Fruit fly (Drosophila melanogaster) whole organism, embryonic: ENCODE measurements around the gene CG15740.

Experiments used
- ATbp ChIP-seq: fragments of 200-800 bp; sonication (Bioruptor generic); optimal IDR thresholded peaks from 2 replicates; lab custom pipeline; 2017; ENCODE audit warnings: missing biosample characterization, mild to moderate bottlenecking, missing genetic modification characterization, missing genetic modification reagents
- Ada2b ChIP-seq: fragments of 200-800 bp; sonication (Bioruptor generic); IDR thresholded peaks from 2 replicates; pipeline ENCODE4 v1.3.6; 2022; ENCODE audit warnings: missing biosample characterization, missing genetic modification characterization
- B-H2 ChIP-seq: fragments of 200-800 bp; sonication (Bioruptor generic); optimal IDR thresholded peaks from 2 replicates; lab custom pipeline; 2018; ENCODE audit warnings: missing biosample characterization, mild to moderate bottlenecking, missing genetic modification characterization
- Blimp-1 ChIP-seq: fragments of 200-800 bp; sonication (Bioruptor generic); optimal IDR thresholded peaks from 3 replicates; lab custom pipeline; 2018; ENCODE audit warnings: missing biosample characterization, missing genetic modification characterization, mild to moderate bottlenecking, moderate library complexity, missing genetic modification reagents
- CG12236 ChIP-seq: fragments of 200-800 bp; sonication (Bioruptor generic); optimal IDR thresholded peaks from 2 replicates; lab custom pipeline; 2016; ENCODE audit warnings: missing biosample characterization, missing genetic modification characterization
- CG13894 ChIP-seq: fragments of 200-800 bp; sonication (Bioruptor generic); optimal IDR thresholded peaks from 3 replicates; lab custom pipeline; 2018; ENCODE audit warnings: missing biosample characterization, mild to moderate bottlenecking, missing genetic modification characterization, moderate library complexity
- CG15514 ChIP-seq: fragments of 200-800 bp; sonication (Bioruptor generic); optimal IDR thresholded peaks from 3 replicates; lab custom pipeline; 2017; ENCODE audit warnings: missing biosample characterization, missing genetic modification characterization, mild to moderate bottlenecking, moderate library complexity, missing genetic modification reagents
- CG1603 ChIP-seq: fragments of 200-800 bp; sonication (Bioruptor generic); optimal IDR thresholded peaks from 2 replicates; lab custom pipeline; 2019; ENCODE audit warnings: missing biosample characterization, mild to moderate bottlenecking, missing genetic modification characterization, moderate library complexity
- CG18599 ChIP-seq: fragments of 200-800 bp; sonication (Bioruptor generic); optimal IDR thresholded peaks from 3 replicates; lab custom pipeline; 2017; ENCODE audit warnings: missing biosample characterization, missing genetic modification characterization, mild to moderate bottlenecking, moderate library complexity, missing genetic modification reagents
- CG31388 ChIP-seq: fragments of 200-800 bp; sonication (Bioruptor generic); optimal IDR thresholded peaks from 2 replicates; lab custom pipeline; 2016; ENCODE audit warnings: missing biosample characterization, missing genetic modification characterization
- CG5953 ChIP-seq: fragments of 200-800 bp; sonication (Bioruptor generic); IDR thresholded peaks from 2 replicates; pipeline ENCODE4 v1.3.6; 2022; ENCODE audit warnings: missing biosample characterization, missing genetic modification characterization
- CG7786 ChIP-seq: fragments of 200-800 bp; sonication (Bioruptor generic); optimal IDR thresholded peaks from 2 replicates; lab custom pipeline; 2016; ENCODE audit warnings: missing biosample characterization, missing genetic modification characterization
- CoRest ChIP-seq: fragments of 200-800 bp; sonication (Bioruptor generic); optimal IDR thresholded peaks from 3 replicates; lab custom pipeline; 2018; ENCODE audit warnings: missing biosample characterization, mild to moderate bottlenecking, missing genetic modification characterization, moderate library complexity
- D ChIP-seq, 2 experiments: fragments of 200-800 bp in 1 of 2; fragments of >200 bp in 1 of 2; sonication (Bioruptor generic) in 1 of 2; optimal IDR thresholded peaks; 2 replicates in 1 of 2; 3 replicates in 1 of 2; lab custom pipeline; 2017; ENCODE audit warnings: mild to moderate bottlenecking in 1 of 2, missing biosample characterization in 1 of 2, missing genetic modification characterization in 1 of 2, missing genetic modification reagents in 1 of 2
- Dll ChIP-seq: fragments of 200-800 bp; sonication (Bioruptor generic); IDR thresholded peaks from 4 replicates; pipeline ENCODE4 v1.3.6; 2022; ENCODE audit warnings: missing biosample characterization, missing genetic modification characterization; ENCODE audit not compliant: partially characterized antibody
- Dp ChIP-seq: fragments of 200-800 bp; sonication (Bioruptor generic); optimal IDR thresholded peaks from 2 replicates; lab custom pipeline; 2018; ENCODE audit warnings: missing biosample characterization, mild to moderate bottlenecking, missing genetic modification characterization, moderate library complexity
- Hey ChIP-seq: fragments of 200-800 bp; sonication (Bioruptor generic); optimal IDR thresholded peaks from 3 replicates; lab custom pipeline; 2018; ENCODE audit warnings: missing biosample characterization, mild to moderate bottlenecking, missing genetic modification characterization
- Hmr ChIP-seq: fragments of 200-800 bp; sonication (Bioruptor generic); optimal IDR thresholded peaks from 3 replicates; lab custom pipeline; 2017; ENCODE audit warnings: mild to moderate bottlenecking, missing biosample characterization, missing genetic modification reagents, missing genetic modification characterization
- Lhr ChIP-seq: fragments of 200-800 bp; sonication (Bioruptor generic); optimal IDR thresholded peaks from 3 replicates; lab custom pipeline; 2017; ENCODE audit warnings: mild to moderate bottlenecking, missing biosample characterization, missing genetic modification reagents, missing genetic modification characterization
- Max ChIP-seq: fragments of 200-800 bp; sonication (Bioruptor generic); optimal IDR thresholded peaks from 2 replicates; lab custom pipeline; 2016; ENCODE audit warnings: missing biosample characterization, mild to moderate bottlenecking, missing genetic modification characterization
- Med ChIP-seq: fragments of 200-800 bp; sonication (Bioruptor generic); peaks from one replicate; lab custom pipeline; 2016; ENCODE audit warnings: missing biosample characterization, missing genetic modification characterization, mild to moderate bottlenecking, inconsistent platforms, moderate library complexity
- NfI ChIP-seq: fragments of 200-800 bp; sonication (Bioruptor generic); optimal IDR thresholded peaks from 3 replicates; lab custom pipeline; 2018; ENCODE audit warnings: missing biosample characterization, mild to moderate bottlenecking, missing genetic modification characterization, moderate library complexity
- Oaz ChIP-seq: fragments of 200-800 bp; sonication (Bioruptor generic); IDR thresholded peaks from 2 replicates; pipeline ENCODE4 v1.3.6; 2022; ENCODE audit warnings: missing biosample characterization, missing genetic modification characterization
- Rfx ChIP-seq: fragments of 200-800 bp; sonication (Bioruptor generic); IDR thresholded peaks from 2 replicates; pipeline ENCODE4 v1.3.6; 2022; ENCODE audit warnings: missing biosample characterization, missing genetic modification characterization
- Xrp1 ChIP-seq: fragments of 200-800 bp; sonication (Bioruptor generic); IDR thresholded peaks from 2 replicates; pipeline ENCODE4 v1.3.6; 2022; ENCODE audit warnings: missing biosample characterization, missing genetic modification characterization
- bsh ChIP-seq, 2 experiments: fragments of 200-800 bp; sonication (Bioruptor generic); optimal IDR thresholded peaks; 2 replicates each; lab custom pipeline; 2017 to 2018; ENCODE audit warnings: mild to moderate bottlenecking in 2 of 2, missing biosample characterization in 2 of 2, missing genetic modification characterization in 2 of 2, moderate library complexity in 1 of 2
- caup ChIP-seq: fragments of 200-800 bp; sonication (Bioruptor generic); optimal IDR thresholded peaks from 3 replicates; lab custom pipeline; 2017; ENCODE audit warnings: missing biosample characterization, mild to moderate bottlenecking, missing genetic modification characterization, moderate library complexity; ENCODE audit not compliant: severe bottlenecking
- chm ChIP-seq: fragments of 200-800 bp; sonication (Bioruptor generic); IDR thresholded peaks from 2 replicates; pipeline ENCODE4 v1.3.6; 2022; ENCODE audit warnings: missing biosample characterization, missing genetic modification characterization
- corto ChIP-seq: fragments of 200-800 bp; sonication (Bioruptor generic); optimal IDR thresholded peaks from 2 replicates; lab custom pipeline; 2016; ENCODE audit warnings: missing biosample characterization, mild to moderate bottlenecking, missing genetic modification characterization, moderate library complexity
- eyg ChIP-seq: fragments of 200-800 bp; sonication (Bioruptor generic); optimal IDR thresholded peaks from 3 replicates; lab custom pipeline; 2016; ENCODE audit warnings: missing biosample characterization, missing genetic modification characterization
- gfzf ChIP-seq: fragments of 200-800 bp; sonication (Bioruptor generic); optimal IDR thresholded peaks from 2 replicates; lab custom pipeline; 2016; ENCODE audit warnings: missing biosample characterization, mild to moderate bottlenecking, missing genetic modification characterization, moderate library complexity
- knrl ChIP-seq: fragments of 200-800 bp; sonication (Bioruptor generic); IDR thresholded peaks from 3 replicates; pipeline ENCODE4 v1.3.6; 2022; ENCODE audit warnings: missing biosample characterization, missing genetic modification characterization; ENCODE audit not compliant: partially characterized antibody
- lilli ChIP-seq: fragments of 200-800 bp; sonication (Bioruptor generic); optimal IDR thresholded peaks from 3 replicates; lab custom pipeline; 2016; ENCODE audit warnings: missing biosample characterization, missing genetic modification characterization
- mirr ChIP-seq: fragments of 200-800 bp; sonication (Bioruptor generic); optimal IDR thresholded peaks from 3 replicates; lab custom pipeline; 2018; ENCODE audit warnings: missing biosample characterization, mild to moderate bottlenecking, missing genetic modification characterization
- nom ChIP-seq: fragments of 200-800 bp; sonication (Bioruptor generic); optimal IDR thresholded peaks from 2 replicates; lab custom pipeline; 2017; ENCODE audit warnings: missing biosample characterization, missing genetic modification characterization, mild to moderate bottlenecking, moderate library complexity, missing genetic modification reagents
- pfk ChIP-seq: fragments of 200-800 bp; sonication (Bioruptor generic); optimal IDR thresholded peaks from 2 replicates; lab custom pipeline; 2018; ENCODE audit warnings: missing biosample characterization, mild to moderate bottlenecking, missing genetic modification characterization, moderate library complexity
- sug ChIP-seq: fragments of 200-800 bp; optimal IDR thresholded peaks from 2 replicates; lab custom pipeline; 2019; ENCODE audit warnings: missing biosample characterization, mild to moderate bottlenecking, missing genetic modification characterization, moderate library complexity
- vvl ChIP-seq: fragments of 200-800 bp; sonication (Bioruptor generic); IDR thresholded peaks from 2 replicates; pipeline ENCODE4 v1.3.6; 2022; ENCODE audit warnings: missing biosample characterization, missing genetic modification characterization

Gene CG15740

dm6 chrX:11806196-11806595 lies 39.7 kb downstream of the CG15740 start (continued):
- TF ChIP-seq gfzf (peak; percentile 12), Med (GFP tag; lab: Kevin White, UChicago) (peak; percentile 87), corto (GFP tag; lab: Kevin White, UChicago) (no peak), Dll (GFP tag; lab: Robert Waterston, UW) (no peak), CG15514 (peak; percentile 59), B-H2 (GFP tag; lab: Kevin White, UChicago) (peak; percentile 45), Max (GFP tag; lab: Kevin White, UChicago) (peak; percentile 32), pfk (peak; percentile 59), eyg (GFP tag; lab: Kevin White, UChicago) (no peak), Blimp-1 (GFP tag; lab: Kevin White, UChicago) (no peak), Ada2b (GFP tag; lab: Robert Waterston, UW) (0 out of 2 replicates have a peak, but pooled peaks have one; percentile 5), CG12236 (GFP tag; lab: Kevin White, UChicago) (no peak), CG5953 (no peak), CoRest (tag; lab: Kevin White, UChicago) (peak; percentile 1), Hey (peak; percentile 19), CG18599 (GFP tag; lab: Kevin White, UChicago) (peak; percentile 52), Oaz (GFP tag; lab: Robert Waterston, UW) (no peak), ATbp (GFP tag; lab: Kevin White, UChicago) (peak; percentile 3), D (optimal IDR thresholded peaks at IDR 0.05; lab: Kevin White, UChicago) (no peak), D (GFP tag; optimal IDR thresholded peaks at IDR 0.05; lab: Kevin White, UChicago) (peak; percentile 4), Lhr (GFP tag; lab: Kevin White, UChicago) (peak; percentile 8), CG1603 (tag; lab: Kevin White, UChicago) (peak; percentile 42), sug (peak; percentile 37), Xrp1 (peak; percentile 20; the same call in 1 of the 2 replicates), Hmr (peak; percentile 47), CG31388 (GFP tag; lab: Kevin White, UChicago) (no peak), vvl (GFP tag; lab: Robert Waterston, UW) (peak; percentile 37; the same call in 1 of the 2 replicates), chm (GFP tag; lab: Robert Waterston, UW) (peak; percentile 55), knrl (GFP tag; lab: Robert Waterston, UW) (0 out of 3 replicates have a peak, but pooled peaks have one; percentile 27), mirr (no peak), Rfx (GFP tag; lab: Robert Waterston, UW) (peak; percentile 38; the same call in 1 of the 2 replicates), lilli (peak; percentile 22), bsh (GFP tag; optimal IDR thresholded peaks at IDR 0.05; lab: Kevin White, UChicago) (peak in 1 of 2 experiments; percentile 3), CG13894 (tag; lab: Kevin White, UChicago) (peak; percentile 22), CG7786 (peak; percentile 5), nom (peak; percentile 56), caup (GFP tag; lab: Kevin White, UChicago) (peak; percentile 43), NfI (GFP tag; lab: Kevin White, UChicago) (peak; percentile 37), Dp (GFP tag; lab: Kevin White, UChicago) (peak; percentile 37)
- TF ChIP-seq, all 482 proteins: peak for 83
